Worm (Caenorhabditis elegans) whole organism, mixed stage, embryonic: Measurements from ENCODE around the gene F59A6.11.

Experiments
- bed-3 ChIP-seq: fragments of 200-800 bp; sonication (Bioruptor generic); optimal IDR thresholded peaks from 3 replicates; lab custom pipeline; 2018; ENCODE audit warnings: mild to moderate bottlenecking, missing genetic modification characterization, moderate library complexity, missing compliant biosample characterization
- cnd-1 ChIP-seq: fragments of 200-800 bp; sonication (Bioruptor generic); optimal IDR thresholded peaks from 2 replicates; lab custom pipeline; 2018; ENCODE audit warnings: mild to moderate bottlenecking, missing genetic modification characterization, missing compliant biosample characterization
- elt-3 ChIP-seq: fragments of 150-350 bp; optimal IDR thresholded peaks from 2 replicates; lab custom pipeline; 2014; ENCODE audit warnings: missing biosample characterization, missing genetic modification characterization
- lin-32 ChIP-seq: fragments of 200-800 bp; sonication (Bioruptor generic); optimal IDR thresholded peaks from 2 replicates; lab custom pipeline; 2018; ENCODE audit warnings: mild to moderate bottlenecking, missing genetic modification characterization, missing compliant biosample characterization
- mep-1 ChIP-seq: fragments of 150-350 bp; optimal IDR thresholded peaks from 2 replicates; lab custom pipeline; 2017; ENCODE audit warnings: missing biosample characterization, missing genetic modification reagents, missing genetic modification characterization, inconsistent platforms
- nhr-12 ChIP-seq: fragments of 150-350 bp; optimal IDR thresholded peaks from 2 replicates; lab custom pipeline; 2014; ENCODE audit warnings: missing biosample characterization, missing genetic modification characterization
- nhr-28 ChIP-seq: fragments of 150-350 bp; optimal IDR thresholded peaks from 2 replicates; lab custom pipeline; 2014; ENCODE audit warnings: missing biosample characterization, missing genetic modification characterization
- nhr-76 ChIP-seq: sonication (generic microtip); optimal IDR thresholded peaks from 2 replicates; lab custom pipeline; 2017; ENCODE audit warnings: missing biosample characterization, missing genetic modification characterization
- pha-4 ChIP-seq: fragments of 150-350 bp; optimal IDR thresholded peaks from 2 replicates; lab custom pipeline; 2018; ENCODE audit warnings: missing biosample characterization, missing genetic modification reagents, missing genetic modification characterization
- sem-2 ChIP-seq: fragments of 200-800 bp; sonication (Bioruptor generic); optimal IDR thresholded peaks from 2 replicates; lab custom pipeline; 2018; ENCODE audit warnings: mild to moderate bottlenecking, missing genetic modification characterization, missing compliant biosample characterization
- snpc-4 ChIP-seq: fragments of 150-350 bp; optimal IDR thresholded peaks from 2 replicates; lab custom pipeline; 2014; ENCODE audit warnings: missing biosample characterization, missing genetic modification characterization
- unc-120 ChIP-seq: sonication (generic microtip); optimal IDR thresholded peaks from 2 replicates; lab custom pipeline; 2017; ENCODE audit warnings: missing genetic modification characterization, missing compliant biosample characterization; ENCODE audit not compliant: poor library complexity, severe bottlenecking
- unc-39 ChIP-seq: fragments of 150-350 bp; optimal IDR thresholded peaks from 2 replicates; lab custom pipeline; 2014; ENCODE audit warnings: missing biosample characterization, missing genetic modification characterization
- ztf-11 ChIP-seq: fragments of 150-350 bp; optimal IDR thresholded peaks from 2 replicates; lab custom pipeline; 2014; ENCODE audit warnings: missing biosample characterization, missing genetic modification characterization

DNA sequence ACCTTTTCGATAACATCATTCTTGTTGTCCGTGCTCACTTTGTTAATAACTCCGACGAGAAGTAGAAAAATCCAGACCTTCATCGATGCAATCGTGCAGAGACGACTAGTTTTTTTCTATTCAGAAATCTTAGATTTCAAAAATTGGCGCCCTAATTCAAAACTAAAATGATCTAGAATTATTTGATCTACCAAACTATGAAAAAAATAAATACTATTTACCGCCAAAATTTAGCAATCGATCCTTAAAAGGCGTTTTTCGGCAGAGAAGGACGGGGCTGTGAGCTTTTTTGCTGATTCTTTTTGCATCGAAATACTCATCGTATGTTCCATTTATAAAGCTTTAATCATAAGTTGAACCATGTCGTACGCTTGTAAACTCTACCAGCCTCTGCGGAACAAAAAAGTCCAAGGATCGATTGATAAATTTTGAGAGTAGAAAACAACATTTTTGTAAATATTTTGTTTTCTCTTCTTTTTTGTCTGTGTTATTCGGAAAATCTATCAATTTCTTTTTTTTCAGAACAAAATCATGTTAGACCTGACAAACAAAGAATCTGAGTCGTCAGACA lies 49.1 kb downstream of the F59A6.11 start, which contains the start of the genes try-1 and zyg-12:
- TF ChIP-seq nhr-12 (no peak), cnd-1 (tag; lab: Kevin White, UChicago) (no peak), unc-120 (tag; lab: Kevin White, UChicago) (no peak), nhr-76 (tag; lab: Kevin White, UChicago) (no peak), ztf-11 (tag; lab: Kevin White, UChicago) (no peak), elt-3 (tag; lab: Kevin White, UChicago) (no peak), pha-4 (tag; lab: Kevin White, UChicago) (no peak), nhr-28 (tag; lab: Kevin White, UChicago) (no peak), snpc-4 (tag; lab: Kevin White, UChicago) (no peak), lin-32 (no peak), mep-1 (tag; lab: Kevin White, UChicago) (no peak), bed-3 (GFP tag; lab: Kevin White, UChicago) (no peak), sem-2 (GFP tag; lab: Kevin White, UChicago) (no peak), unc-39 (no peak)
